Worm (Caenorhabditis elegans) whole organism, early embryonic: ENCODE results near the gene C14C10.10.

Experiments used
- B0310.2 ChIP-seq: sonication (generic microtip); optimal IDR thresholded peaks from 2 replicates; lab custom pipeline; 2016; ENCODE audit warnings: mild to moderate bottlenecking, missing genetic modification characterization, missing compliant biosample characterization
- flt-1 ChIP-seq: fragments of 200-800 bp; sonication (Bioruptor generic); IDR thresholded peaks from 2 replicates; pipeline ENCODE4 v1.3.6; 2022; ENCODE audit warnings: missing genetic modification characterization, missing compliant biosample characterization
- tbx-37 ChIP-seq: fragments of 200-800 bp; sonication (Bioruptor generic); conservative IDR thresholded peaks from 2 replicates; pipeline ENCODE4 v1.3.6; 2022; ENCODE audit warnings: missing genetic modification reagents, missing genetic modification characterization, missing compliant biosample characterization

DNA sequence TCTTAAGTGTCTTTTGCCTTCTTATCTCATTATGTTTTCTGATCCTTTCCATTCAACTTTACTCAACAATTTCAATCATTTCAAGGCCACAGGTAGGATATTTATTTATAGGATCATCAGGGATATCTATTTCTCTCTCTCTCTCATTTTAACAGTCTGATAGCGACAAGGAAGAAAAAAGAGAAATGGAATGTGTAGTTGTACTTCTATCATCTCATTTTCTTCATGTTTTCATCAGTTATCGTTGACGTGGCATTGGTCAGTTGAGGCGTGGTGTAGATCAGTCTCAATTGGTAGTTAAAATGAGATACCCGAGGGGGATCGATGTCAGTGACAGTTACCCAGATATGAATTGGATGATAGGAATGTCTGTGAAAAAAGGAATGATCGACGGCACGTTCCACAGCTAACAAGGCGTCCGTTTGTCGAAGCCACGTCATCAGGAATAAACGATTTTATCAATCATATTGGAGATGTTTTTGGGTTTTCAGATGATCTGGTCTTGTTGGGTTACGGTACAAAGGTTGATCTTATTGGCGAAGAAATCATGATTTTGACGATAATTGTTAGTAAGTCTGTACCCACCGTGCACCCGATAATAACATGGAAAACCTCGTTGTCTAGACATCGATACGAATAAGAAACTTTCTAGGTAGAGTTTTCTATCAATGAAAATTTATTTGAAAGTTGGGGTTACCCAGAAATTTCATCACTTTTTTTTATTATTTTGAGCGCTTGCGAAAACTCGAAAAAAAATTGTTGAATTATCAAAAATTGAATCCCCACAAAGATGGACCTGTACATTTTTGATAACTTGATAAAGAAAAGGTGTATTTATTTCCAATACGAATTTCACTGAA lies 44.5 kb downstream of the C14C10.10 start:
- TF ChIP-seq flt-1, result no peak
- TF ChIP-seq tbx-37 (GFP tag; lab: Robert Waterston, UW), result no peak
- no peak for TF ChIP-seq B0310.2 (tag; lab: Kevin White, UChicago)
